Fruit fly (Drosophila melanogaster): ENCODE results near the gene CG2061.

CG2061 gene

DNA sequence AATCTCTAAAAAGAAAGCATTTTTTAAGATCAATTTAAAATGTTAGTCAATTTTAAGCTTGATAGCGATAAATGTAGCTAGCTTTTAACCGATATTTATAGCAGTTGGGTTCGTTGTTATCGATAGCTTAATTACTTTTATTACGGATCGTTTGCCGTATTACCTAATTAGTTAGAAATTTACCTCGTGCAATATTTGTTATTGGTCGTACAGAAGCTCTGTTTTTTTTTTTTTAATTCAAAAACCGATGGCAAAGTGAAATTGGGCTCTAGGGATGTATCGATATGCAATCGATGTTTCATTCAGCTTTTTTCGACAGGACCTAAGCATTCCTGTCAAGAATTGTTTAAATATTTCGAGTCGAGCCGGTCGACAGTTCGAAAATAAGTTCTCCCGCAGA lies at the start of gene CG2061:
CG2061 (plus strand) TSS at position 292 of the 400 bp plus-strand sequence.
- TF ChIP-seq CG4404 (GFP tag; IDR thresholded peaks at IDR 0.05) (no peak), pzg (GFP tag; optimal IDR thresholded peaks at IDR 0.05) (peak; percentile 18), tx (GFP tag; optimal IDR thresholded peaks at IDR 0.05) (no peak), so (GFP tag; IDR thresholded peaks at IDR 0.05) (no peak), Dll (GFP tag; IDR thresholded peaks at IDR 0.05; ENCODE audit: partially characterized antibody) (peak; percentile 81), bbx (GFP tag; IDR thresholded peaks at IDR 0.05; ENCODE audit: partially characterized antibody) (peak; percentile 68), ato (GFP tag; IDR thresholded peaks at IDR 0.05; ENCODE audit: partially characterized antibody) (peak; percentile 46; the same call in 1 of the 2 replicates), mld (GFP tag; IDR thresholded peaks at IDR 0.05; ENCODE audit: partially characterized antibody) (no peak), CG16813 (GFP tag; IDR thresholded peaks at IDR 0.05; ENCODE audit: partially characterized antibody) (peak; percentile 66; the same call in 2 of the 3 replicates), hb (GFP tag; IDR thresholded peaks at IDR 0.05; ENCODE audit: partially characterized antibody) (peak; percentile 65), Opbp (GFP tag; IDR thresholded peaks at IDR 0.05; ENCODE audit: partially characterized antibody) (peak; percentile 52; the same call in 1 of the 3 replicates), CG8765 (GFP tag; IDR thresholded peaks at IDR 0.05) (no peak), Kr (GFP tag; optimal IDR thresholded peaks at IDR 0.05) (no peak), stwl (tag; optimal IDR thresholded peaks at IDR 0.05) (peak; percentile 2), CG10209 (GFP tag; optimal IDR thresholded peaks at IDR 0.05) (no peak), CG14860 (GFP tag; IDR thresholded peaks at IDR 0.05; ENCODE audit: partially characterized antibody) (peak; percentile 84), run (tag; optimal IDR thresholded peaks at IDR 0.05) (no peak), CG34224 (GFP tag; IDR thresholded peaks at IDR 0.05; ENCODE audit: partially characterized antibody) (peak; percentile 74), CG6854 (GFP tag; optimal IDR thresholded peaks at IDR 0.05) (no peak), hbn (GFP tag; IDR thresholded peaks at IDR 0.05; ENCODE audit: partially characterized antibody) (peak; percentile 58), sna (GFP tag; IDR thresholded peaks at IDR 0.05; ENCODE audit: partially characterized antibody) (peak; percentile 74), knrl (GFP tag; IDR thresholded peaks at IDR 0.05; ENCODE audit: partially characterized antibody) (peak; percentile 69; the same call in 2 of the 3 replicates), tna (GFP tag; IDR thresholded peaks at IDR 0.05; ENCODE audit: partially characterized antibody) (peak; percentile 72), Pdp1 (GFP tag; optimal IDR thresholded peaks at IDR 0.05) (peak in 1 of 2 experiments; percentile 14), CG2889 (GFP tag; IDR thresholded peaks at IDR 0.05) (no peak), E2f2 (GFP tag; IDR thresholded peaks at IDR 0.05) (peak; percentile 57), CG9817 (tag; optimal IDR thresholded peaks at IDR 0.05) (no peak), CG13287 (GFP tag; IDR thresholded peaks at IDR 0.05; ENCODE audit: partially characterized antibody) (peak; percentile 81), amos (GFP tag; IDR thresholded peaks at IDR 0.05; ENCODE audit: partially characterized antibody) (peak; percentile 63; the same call in 1 of the 2 replicates), inv (GFP tag; IDR thresholded peaks at IDR 0.05; ENCODE audit: partially characterized antibody) (peak; percentile 66), CG7963 (GFP tag; IDR thresholded peaks at IDR 0.05; ENCODE audit: partially characterized antibody) (peak; percentile 52; the same call in 1 of the 3 replicates), CG16863 (GFP tag; optimal IDR thresholded peaks at IDR 0.05) (no peak), mirr (GFP tag; optimal IDR thresholded peaks at IDR 0.05) (no peak), exex (tag; optimal IDR thresholded peaks at IDR 0.05) (peak; percentile 13), Scr (GFP tag; IDR thresholded peaks at IDR 0.05; ENCODE audit: partially characterized antibody) (peak; percentile 80), Sry-δ (GFP tag; optimal IDR thresholded peaks at IDR 0.05) (peak; percentile 56), BEAF-32 (GFP tag; optimal IDR thresholded peaks at IDR 0.05) (peak; percentile 68), slou (GFP tag; optimal IDR thresholded peaks at IDR 0.05) (no peak), Dref (GFP tag; IDR thresholded peaks at IDR 0.05) (peak; percentile 56), Dp (GFP tag; optimal IDR thresholded peaks at IDR 0.05) (peak; percentile 38), ro (GFP tag; IDR thresholded peaks at IDR 0.05) (no peak), CG6791 (GFP tag; IDR thresholded peaks at IDR 0.05; ENCODE audit: partially characterized antibody) (peak; percentile 58; the same call in 2 of the 3 replicates), vnd (GFP tag; IDR thresholded peaks at IDR 0.05; ENCODE audit: partially characterized antibody) (peak; percentile 68), CG17361 (GFP tag; IDR thresholded peaks at IDR 0.05) (no peak), CG2875 (GFP tag; optimal IDR thresholded peaks at IDR 0.05) (no peak), CG3065 (GFP tag; optimal IDR thresholded peaks at IDR 0.05) (no peak), zen2 (GFP tag; IDR thresholded peaks at IDR 0.05; ENCODE audit: partially characterized antibody) (peak; percentile 68; the same call in 2 of the 3 replicates)

All from whole organism, embryonic.